Worm (Caenorhabditis elegans) whole organism, mixed stage, embryonic: Measurements from ENCODE around the gene tpst-1.

ENCODE experiments used
- M03D4.4 ChIP-seq: sonication (generic microtip); optimal IDR thresholded peaks from 2 replicates; lab custom pipeline; 2017; ENCODE audit warnings: mild to moderate bottlenecking, missing genetic modification characterization, missing compliant biosample characterization
- bed-3 ChIP-seq: fragments of 200-800 bp; sonication (Bioruptor generic); optimal IDR thresholded peaks from 3 replicates; lab custom pipeline; 2018; ENCODE audit warnings: mild to moderate bottlenecking, missing genetic modification characterization, moderate library complexity, missing compliant biosample characterization
- blmp-1 ChIP-seq: fragments of 150-350 bp; optimal IDR thresholded peaks from 2 replicates; lab custom pipeline; 2014; ENCODE audit warnings: missing biosample characterization, missing genetic modification characterization
- ceh-39 ChIP-seq: fragments of 150-350 bp; optimal IDR thresholded peaks from 2 replicates; lab custom pipeline; 2014; ENCODE audit warnings: missing biosample characterization, missing genetic modification characterization
- ceh-83 ChIP-seq: fragments of 200-800 bp; sonication (Bioruptor generic); optimal IDR thresholded peaks from 2 replicates; lab custom pipeline; 2018; ENCODE audit warnings: mild to moderate bottlenecking, missing genetic modification characterization, missing compliant biosample characterization
- ces-1 ChIP-seq: fragments of 150-350 bp; optimal IDR thresholded peaks from 2 replicates; lab custom pipeline; 2014; ENCODE audit warnings: missing biosample characterization, missing genetic modification reagents, missing genetic modification characterization
- cnd-1 ChIP-seq: fragments of 200-800 bp; sonication (Bioruptor generic); optimal IDR thresholded peaks from 2 replicates; lab custom pipeline; 2018; ENCODE audit warnings: mild to moderate bottlenecking, missing genetic modification characterization, missing compliant biosample characterization
- drap-1 ChIP-seq: fragments of 200-800 bp; sonication (Bioruptor generic); optimal IDR thresholded peaks from 3 replicates; lab custom pipeline; 2018; ENCODE audit warnings: mild to moderate bottlenecking, missing genetic modification characterization, missing compliant biosample characterization
- elt-1 ChIP-seq: sonication (generic microtip); optimal IDR thresholded peaks from 2 replicates; lab custom pipeline; 2017; ENCODE audit warnings: missing genetic modification characterization, mild to moderate bottlenecking, missing compliant biosample characterization, antibody characterized with exemption, moderate library complexity, borderline replicate concordance; ENCODE audit not compliant: insufficient read depth
- elt-3 ChIP-seq: fragments of 150-350 bp; optimal IDR thresholded peaks from 2 replicates; lab custom pipeline; 2014; ENCODE audit warnings: missing biosample characterization, missing genetic modification characterization
- flh-1 ChIP-seq: fragments of 200-800 bp; sonication (Bioruptor generic); optimal IDR thresholded peaks from 2 replicates; lab custom pipeline; 2018; ENCODE audit warnings: mild to moderate bottlenecking, missing genetic modification characterization, moderate library complexity, missing compliant biosample characterization
- ham-2 ChIP-seq: fragments of 200-800 bp; sonication (Bioruptor generic); optimal IDR thresholded peaks from 2 replicates; lab custom pipeline; 2018; ENCODE audit warnings: mild to moderate bottlenecking, missing genetic modification characterization, missing compliant biosample characterization
- hlh-1 ChIP-seq: fragments of 150-350 bp; optimal IDR thresholded peaks from 2 replicates; lab custom pipeline; 2014; ENCODE audit warnings: missing biosample characterization, missing genetic modification reagents, missing genetic modification characterization
- lin-13 ChIP-seq: fragments of 150-350 bp; optimal IDR thresholded peaks from 2 replicates; lab custom pipeline; 2014; ENCODE audit warnings: missing biosample characterization, missing genetic modification characterization
- lin-32 ChIP-seq: fragments of 200-800 bp; sonication (Bioruptor generic); optimal IDR thresholded peaks from 2 replicates; lab custom pipeline; 2018; ENCODE audit warnings: mild to moderate bottlenecking, missing genetic modification characterization, missing compliant biosample characterization
- lsy-2 ChIP-seq: fragments of 150-350 bp; optimal IDR thresholded peaks from 2 replicates; lab custom pipeline; 2014; ENCODE audit warnings: missing biosample characterization, missing genetic modification characterization
- mab-5 ChIP-seq: fragments of 150-350 bp; optimal IDR thresholded peaks from 2 replicates; lab custom pipeline; 2014; ENCODE audit warnings: missing biosample characterization, missing genetic modification characterization
- mep-1 ChIP-seq: fragments of 150-350 bp; optimal IDR thresholded peaks from 2 replicates; lab custom pipeline; 2017; ENCODE audit warnings: missing biosample characterization, missing genetic modification reagents, missing genetic modification characterization, inconsistent platforms
- mls-2 ChIP-seq: sonication (generic microtip); optimal IDR thresholded peaks from 2 replicates; lab custom pipeline; 2016; ENCODE audit warnings: mild to moderate bottlenecking, missing genetic modification characterization, moderate library complexity, missing compliant biosample characterization
- nhr-12 ChIP-seq: fragments of 150-350 bp; optimal IDR thresholded peaks from 2 replicates; lab custom pipeline; 2014; ENCODE audit warnings: missing biosample characterization, missing genetic modification characterization
- nhr-2 ChIP-seq: fragments of 150-350 bp; optimal IDR thresholded peaks from 2 replicates; lab custom pipeline; 2014; ENCODE audit warnings: missing biosample characterization, missing genetic modification characterization
- nhr-237 ChIP-seq: fragments of 150-350 bp; optimal IDR thresholded peaks from 2 replicates; lab custom pipeline; 2014; ENCODE audit warnings: missing biosample characterization, missing genetic modification characterization
- nhr-76 ChIP-seq: sonication (generic microtip); optimal IDR thresholded peaks from 2 replicates; lab custom pipeline; 2017; ENCODE audit warnings: missing biosample characterization, missing genetic modification characterization
- pha-4 ChIP-seq: fragments of 150-350 bp; optimal IDR thresholded peaks from 2 replicates; lab custom pipeline; 2018; ENCODE audit warnings: missing biosample characterization, missing genetic modification reagents, missing genetic modification characterization
- sem-2 ChIP-seq: fragments of 200-800 bp; sonication (Bioruptor generic); optimal IDR thresholded peaks from 2 replicates; lab custom pipeline; 2018; ENCODE audit warnings: mild to moderate bottlenecking, missing genetic modification characterization, missing compliant biosample characterization
- snpc-4 ChIP-seq: fragments of 150-350 bp; optimal IDR thresholded peaks from 2 replicates; lab custom pipeline; 2014; ENCODE audit warnings: missing biosample characterization, missing genetic modification characterization
- tbx-8 ChIP-seq: fragments of 200-800 bp; sonication (Bioruptor generic); optimal IDR thresholded peaks from 2 replicates; lab custom pipeline; 2018; ENCODE audit warnings: mild to moderate bottlenecking, missing genetic modification characterization, moderate library complexity, missing compliant biosample characterization
- unc-120 ChIP-seq: sonication (generic microtip); optimal IDR thresholded peaks from 2 replicates; lab custom pipeline; 2017; ENCODE audit warnings: missing genetic modification characterization, missing compliant biosample characterization; ENCODE audit not compliant: poor library complexity, severe bottlenecking
- unc-39 ChIP-seq: fragments of 150-350 bp; optimal IDR thresholded peaks from 2 replicates; lab custom pipeline; 2014; ENCODE audit warnings: missing biosample characterization, missing genetic modification characterization
- unc-62 ChIP-seq: fragments of 150-350 bp; optimal IDR thresholded peaks from 2 replicates; lab custom pipeline; 2014; ENCODE audit warnings: missing biosample characterization, missing genetic modification reagents, missing genetic modification characterization
- zip-8 ChIP-seq: fragments of 150-350 bp; optimal IDR thresholded peaks from 2 replicates; lab custom pipeline; 2014; ENCODE audit warnings: missing biosample characterization, missing genetic modification characterization
- ztf-11 ChIP-seq: fragments of 150-350 bp; optimal IDR thresholded peaks from 2 replicates; lab custom pipeline; 2014; ENCODE audit warnings: missing biosample characterization, missing genetic modification characterization

The tpst-1 gene

ce11 chrIII:12652609-12653008 is 9.5 kb downstream of the tpst-1 start:
- TF ChIP-seq bed-3 (GFP tag; lab: Kevin White, UChicago): no peak
- TF ChIP-seq elt-3 (tag; lab: Kevin White, UChicago): no peak
- no peak for TF ChIP-seq nhr-12 (tag; lab: Kevin White, UChicago)
- no peak for TF ChIP-seq nhr-76 (tag; lab: Kevin White, UChicago)
- no peak for TF ChIP-seq unc-39
- no peak for TF ChIP-seq pha-4 (tag; lab: Kevin White, UChicago)
- no peak for TF ChIP-seq drap-1 (GFP tag; lab: Kevin White, UChicago)
- TF ChIP-seq nhr-237 (tag; lab: Kevin White, UChicago): no peak
- TF ChIP-seq elt-1 (tag; lab: Kevin White, UChicago): no peak
- TF ChIP-seq hlh-1 (tag; lab: Kevin White, UChicago): no peak
- no peak for TF ChIP-seq unc-120 (tag; lab: Kevin White, UChicago)

ce11 chrIII:12651946-12652345 is 10.1 kb downstream of the tpst-1 start:
- TF ChIP-seq nhr-12 (tag; lab: Kevin White, UChicago): no peak
- no peak for TF ChIP-seq sem-2 (GFP tag; lab: Kevin White, UChicago)
- TF ChIP-seq ham-2 (GFP tag; lab: Kevin White, UChicago): no peak
- TF ChIP-seq elt-3 (tag; lab: Kevin White, UChicago): no peak
- TF ChIP-seq elt-1 (tag; lab: Kevin White, UChicago): no peak
- no peak for TF ChIP-seq mab-5 (tag; lab: Kevin White, UChicago)
- TF ChIP-seq snpc-4: no peak
- no peak for TF ChIP-seq unc-62 (GFP tag; lab: Kevin White, UChicago)
- no peak for TF ChIP-seq tbx-8 (GFP tag; lab: Kevin White, UChicago)
- TF ChIP-seq mep-1: no peak
- TF ChIP-seq unc-39: no peak
- no peak for TF ChIP-seq ceh-83 (GFP tag; lab: Kevin White, UChicago)
- no peak for TF ChIP-seq ceh-39 (tag; lab: Kevin White, UChicago)
- TF ChIP-seq pha-4 (tag; lab: Kevin White, UChicago): no peak
- TF ChIP-seq lin-13: no peak
- no peak for TF ChIP-seq ces-1 (GFP tag; lab: Kevin White, UChicago)

ce11 chrIII:12644669-12645068 is 17.4 kb downstream of the tpst-1 start:
- no peak for TF ChIP-seq nhr-2 (tag; lab: Kevin White, UChicago)
- TF ChIP-seq sem-2 (GFP tag; lab: Kevin White, UChicago): no peak
- TF ChIP-seq lin-32 (GFP tag; lab: Kevin White, UChicago): no peak
- no peak for TF ChIP-seq lin-13
- no peak for TF ChIP-seq ces-1 (GFP tag; lab: Kevin White, UChicago)
- no peak for TF ChIP-seq hlh-1 (tag; lab: Kevin White, UChicago)
- no peak for TF ChIP-seq mep-1
- no peak for TF ChIP-seq zip-8
- TF ChIP-seq unc-120 (tag; lab: Kevin White, UChicago): no peak
- TF ChIP-seq unc-62 (GFP tag; lab: Kevin White, UChicago): no peak
- TF ChIP-seq M03D4.4 (tag; lab: Kevin White, UChicago): no peak
- no peak for TF ChIP-seq elt-3 (tag; lab: Kevin White, UChicago)
- no peak for TF ChIP-seq blmp-1 (tag; lab: Kevin White, UChicago)
- no peak for TF ChIP-seq flh-1 (GFP tag; lab: Kevin White, UChicago)
- TF ChIP-seq ztf-11: no peak
- TF ChIP-seq unc-39: no peak
- TF ChIP-seq tbx-8 (GFP tag; lab: Kevin White, UChicago): no peak
- no peak for TF ChIP-seq elt-1 (tag; lab: Kevin White, UChicago)
- TF ChIP-seq ham-2 (GFP tag; lab: Kevin White, UChicago): no peak

- no peak for TF ChIP-seq nhr-2 (tag; lab: Kevin White, UChicago)
- TF ChIP-seq lin-13: no peak
- no peak for TF ChIP-seq unc-62 (GFP tag; lab: Kevin White, UChicago)
- no peak for TF ChIP-seq unc-39
- no peak for TF ChIP-seq cnd-1
- no peak for TF ChIP-seq mab-5 (tag; lab: Kevin White, UChicago)
- no peak for TF ChIP-seq zip-8
- no peak for TF ChIP-seq pha-4 (tag; lab: Kevin White, UChicago)
- TF ChIP-seq sem-2 (GFP tag; lab: Kevin White, UChicago): no peak
- no peak for TF ChIP-seq lsy-2 (tag; lab: Kevin White, UChicago)
- no peak for TF ChIP-seq ceh-83 (GFP tag; lab: Kevin White, UChicago)
- no peak for TF ChIP-seq lin-32 (GFP tag; lab: Kevin White, UChicago)
- no peak for TF ChIP-seq blmp-1 (tag; lab: Kevin White, UChicago)
- no peak for TF ChIP-seq flh-1 (GFP tag; lab: Kevin White, UChicago)
- TF ChIP-seq M03D4.4 (tag; lab: Kevin White, UChicago): no peak
- no peak for TF ChIP-seq mep-1
- TF ChIP-seq ham-2 (GFP tag; lab: Kevin White, UChicago): no peak
- TF ChIP-seq mls-2 (tag; lab: Kevin White, UChicago): no peak
- no peak for TF ChIP-seq ces-1 (GFP tag; lab: Kevin White, UChicago)
- no peak for TF ChIP-seq nhr-12 (tag; lab: Kevin White, UChicago)
- TF ChIP-seq, all 35 proteins: peak for 0
Observed at ce11 chrIII:12642511-12643168, 19.4 kb downstream of the tpst-1 start.
